Fruit fly (Drosophila melanogaster) whole organism, embryonic: ENCODE data around the gene Zyx.

Experiments
- Abd-B ChIP-seq: fragments of 200-800 bp; sonication (Bioruptor generic); optimal IDR thresholded peaks from 2 replicates; lab custom pipeline; 2018; ENCODE audit warnings: missing biosample characterization, mild to moderate bottlenecking, missing genetic modification characterization, moderate library complexity
- Aef1 ChIP-seq: fragments of 200-800 bp; sonication (Bioruptor generic); IDR thresholded peaks from 3 replicates; pipeline ENCODE4 v1.3.6; 2022; ENCODE audit warnings: missing biosample characterization, missing genetic modification characterization
- B-H2 ChIP-seq: fragments of 200-800 bp; sonication (Bioruptor generic); optimal IDR thresholded peaks from 2 replicates; lab custom pipeline; 2018; ENCODE audit warnings: missing biosample characterization, mild to moderate bottlenecking, missing genetic modification characterization
- CG10209 ChIP-seq: fragments of 200-800 bp; sonication (Bioruptor generic); optimal IDR thresholded peaks from 3 replicates; lab custom pipeline; 2017; ENCODE audit warnings: missing biosample characterization, mild to moderate bottlenecking, missing genetic modification characterization, missing genetic modification reagents
- CG10959 ChIP-seq: fragments of 200-800 bp; sonication (Bioruptor generic); IDR thresholded peaks from 2 replicates; pipeline ENCODE4 v1.3.6; 2022; ENCODE audit warnings: missing biosample characterization, missing genetic modification characterization
- CG11723 ChIP-seq: fragments of 200-800 bp; sonication (Bioruptor generic); optimal IDR thresholded peaks from 2 replicates; lab custom pipeline; 2017; ENCODE audit warnings: missing biosample characterization, mild to moderate bottlenecking, missing genetic modification characterization
- CG12391 ChIP-seq: fragments of 200-800 bp; sonication (Bioruptor generic); optimal IDR thresholded peaks from 3 replicates; lab custom pipeline; 2018; ENCODE audit warnings: missing biosample characterization, mild to moderate bottlenecking, missing genetic modification characterization, moderate library complexity
- CG12659 ChIP-seq: fragments of 200-800 bp; sonication (Bioruptor generic); optimal IDR thresholded peaks from 3 replicates; lab custom pipeline; 2017; ENCODE audit warnings: mild to moderate bottlenecking, missing biosample characterization, missing genetic modification reagents, missing genetic modification characterization
- CG13775 ChIP-seq: fragments of 200-800 bp; sonication (Bioruptor generic); optimal IDR thresholded peaks from 3 replicates; lab custom pipeline; 2017; ENCODE audit warnings: missing biosample characterization, mild to moderate bottlenecking, missing genetic modification characterization
- CG14050 ChIP-seq: fragments of 200-800 bp; sonication (Bioruptor generic); IDR thresholded peaks from 3 replicates; pipeline ENCODE4 v1.3.6; 2022; ENCODE audit warnings: missing biosample characterization, missing genetic modification characterization
- CG16815 ChIP-seq: fragments of 200-800 bp; sonication (Bioruptor generic); optimal IDR thresholded peaks from 3 replicates; lab custom pipeline; 2017; ENCODE audit warnings: missing biosample characterization, mild to moderate bottlenecking, missing genetic modification characterization
- CG17361 ChIP-seq: fragments of 200-800 bp; sonication (Bioruptor generic); IDR thresholded peaks from 3 replicates; pipeline ENCODE4 v1.3.6; 2022; ENCODE audit warnings: missing biosample characterization, missing genetic modification characterization
- CG17802 ChIP-seq: fragments of 200-800 bp; sonication (Bioruptor generic); optimal IDR thresholded peaks from 2 replicates; lab custom pipeline; 2018; ENCODE audit warnings: missing biosample characterization, mild to moderate bottlenecking, missing genetic modification characterization, moderate library complexity
- CG18011 ChIP-seq: fragments of 200-800 bp; sonication (Bioruptor generic); optimal IDR thresholded peaks from 2 replicates; lab custom pipeline; 2017; ENCODE audit warnings: missing biosample characterization, missing genetic modification characterization, mild to moderate bottlenecking, moderate library complexity, missing genotype
- CG31441 ChIP-seq: fragments of 200-800 bp; sonication (Bioruptor generic); IDR thresholded peaks from 2 replicates; pipeline ENCODE4 v1.3.6; 2022; ENCODE audit warnings: missing biosample characterization, missing genetic modification characterization
- CG34224 ChIP-seq: fragments of 200-800 bp; sonication (Bioruptor generic); IDR thresholded peaks from 3 replicates; pipeline ENCODE4 v1.3.6; 2022; ENCODE audit warnings: missing biosample characterization, missing genetic modification characterization; ENCODE audit not compliant: partially characterized antibody
- CG6813 ChIP-seq: fragments of 200-800 bp; sonication (Bioruptor generic); optimal IDR thresholded peaks from 2 replicates; lab custom pipeline; 2017; ENCODE audit warnings: missing biosample characterization, missing genetic modification characterization, mild to moderate bottlenecking, moderate library complexity, missing genetic modification reagents
- CG7556 ChIP-seq: fragments of 200-800 bp; sonication (Bioruptor generic); optimal IDR thresholded peaks from 2 replicates; lab custom pipeline; 2017; ENCODE audit warnings: missing biosample characterization, mild to moderate bottlenecking, missing genetic modification characterization
- CG8388 ChIP-seq: fragments of 200-800 bp; sonication (Bioruptor generic); optimal IDR thresholded peaks from 2 replicates; lab custom pipeline; 2019; ENCODE audit warnings: missing biosample characterization, mild to moderate bottlenecking, missing genetic modification characterization, moderate library complexity
- CG8944 ChIP-seq: fragments of 200-800 bp; sonication (Bioruptor generic); optimal IDR thresholded peaks from 3 replicates; lab custom pipeline; 2016; ENCODE audit warnings: missing biosample characterization, missing genetic modification characterization
- D19A ChIP-seq: fragments of 200-800 bp; optimal IDR thresholded peaks from 3 replicates; lab custom pipeline; 2019; ENCODE audit warnings: missing biosample characterization, mild to moderate bottlenecking, missing genetic modification characterization, moderate library complexity
- Dek ChIP-seq: fragments of 200-800 bp; sonication (Bioruptor generic); optimal IDR thresholded peaks from 3 replicates; lab custom pipeline; 2019; ENCODE audit warnings: missing biosample characterization, mild to moderate bottlenecking, missing genetic modification characterization, moderate library complexity
- HHEX ChIP-seq: fragments of 200-800 bp; sonication (Bioruptor generic); optimal IDR thresholded peaks from 3 replicates; lab custom pipeline; 2017; ENCODE audit warnings: missing biosample characterization, mild to moderate bottlenecking, missing genetic modification characterization, missing genetic modification reagents
- Lpt ChIP-seq: fragments of >200 bp; optimal IDR thresholded peaks from 2 replicates; lab custom pipeline; 2018; ENCODE audit warnings: missing biosample characterization, missing genetic modification characterization
- MESR4 ChIP-seq: fragments of 200-800 bp; sonication (Bioruptor generic); optimal IDR thresholded peaks from 2 replicates; lab custom pipeline; 2018; ENCODE audit warnings: missing biosample characterization, mild to moderate bottlenecking, missing genetic modification characterization, moderate library complexity
- Myb ChIP-seq: fragments of 200-800 bp; sonication (Bioruptor generic); optimal IDR thresholded peaks from 2 replicates; lab custom pipeline; 2016; ENCODE audit warnings: missing biosample characterization, missing genetic modification characterization
- NfI ChIP-seq: fragments of 200-800 bp; sonication (Bioruptor generic); optimal IDR thresholded peaks from 3 replicates; lab custom pipeline; 2018; ENCODE audit warnings: missing biosample characterization, mild to moderate bottlenecking, missing genetic modification characterization, moderate library complexity
- Oaz ChIP-seq: fragments of 200-800 bp; sonication (Bioruptor generic); IDR thresholded peaks from 2 replicates; pipeline ENCODE4 v1.3.6; 2022; ENCODE audit warnings: missing biosample characterization, missing genetic modification characterization
- Sin3A ChIP-seq: fragments of >200 bp; optimal IDR thresholded peaks from 2 replicates; lab custom pipeline; 2018
- TFAM ChIP-seq: fragments of 200-800 bp; sonication (Bioruptor generic); optimal IDR thresholded peaks from 2 replicates; lab custom pipeline; 2017; ENCODE audit warnings: missing biosample characterization, missing genetic modification characterization, inconsistent platforms
- Xrp1 ChIP-seq: fragments of 200-800 bp; sonication (Bioruptor generic); IDR thresholded peaks from 2 replicates; pipeline ENCODE4 v1.3.6; 2022; ENCODE audit warnings: missing biosample characterization, missing genetic modification characterization
- aop ChIP-seq: fragments of 200-800 bp; sonication (Bioruptor generic); IDR thresholded peaks from 2 replicates; pipeline ENCODE4 v1.3.6; 2022; ENCODE audit warnings: missing biosample characterization, missing genetic modification characterization
- chn ChIP-seq: fragments of 200-800 bp; sonication (Bioruptor generic); optimal IDR thresholded peaks from 2 replicates; lab custom pipeline; 2016; ENCODE audit warnings: missing biosample characterization, missing genetic modification characterization
- dmrt11E ChIP-seq: fragments of 200-800 bp; sonication (Bioruptor generic); optimal IDR thresholded peaks from 3 replicates; lab custom pipeline; 2018; ENCODE audit warnings: missing biosample characterization, mild to moderate bottlenecking, missing genetic modification characterization, moderate library complexity
- gcm ChIP-seq: fragments of 200-800 bp; sonication (Bioruptor generic); optimal IDR thresholded peaks from 2 replicates; lab custom pipeline; 2019; ENCODE audit warnings: missing biosample characterization, mild to moderate bottlenecking, missing genetic modification characterization, moderate library complexity
- grn ChIP-seq: fragments of 200-800 bp; sonication (Bioruptor generic); optimal IDR thresholded peaks from 3 replicates; lab custom pipeline; 2017; ENCODE audit warnings: missing biosample characterization, missing genetic modification characterization
- hkb ChIP-seq, 2 experiments: fragments of 200-800 bp in 1 of 2; fragments of >200 bp in 1 of 2; sonication (Bioruptor generic) in 1 of 2; IDR thresholded peaks in 1 of 2; optimal IDR thresholded peaks in 1 of 2; 2 replicates each; pipeline versions ENCODE4 v1.3.6 to Lab custom; 2017 to 2022; ENCODE audit warnings: missing biosample characterization in 1 of 2, missing genetic modification characterization in 1 of 2
- oc ChIP-seq: fragments of 200-800 bp; sonication (Bioruptor generic); optimal IDR thresholded peaks from 2 replicates; lab custom pipeline; 2018; ENCODE audit warnings: missing biosample characterization, mild to moderate bottlenecking, missing genetic modification characterization, moderate library complexity
- sc ChIP-seq, 3 experiments: fragments of >200 bp in 2 of 3; fragments of 200-800 bp in 1 of 3; sonication (Bioruptor generic) in 1 of 3; optimal IDR thresholded peaks; 2 replicates in 2 of 3; 3 replicates in 1 of 3; lab custom pipeline; 2017; ENCODE audit warnings: mild to moderate bottlenecking in 1 of 3, missing biosample characterization in 1 of 3, missing genetic modification characterization in 1 of 3, missing genetic modification reagents in 1 of 3
- sens-2 ChIP-seq: fragments of 200-800 bp; sonication (Bioruptor generic); IDR thresholded peaks from 2 replicates; pipeline ENCODE4 v1.3.6; 2022; ENCODE audit warnings: missing biosample characterization, missing genetic modification characterization
- slbo ChIP-seq: fragments of 200-800 bp; sonication (Bioruptor generic); IDR thresholded peaks from 2 replicates; pipeline ENCODE4 v1.3.6; 2022; ENCODE audit warnings: missing biosample characterization, missing genetic modification characterization
- slp2 ChIP-seq: fragments of 200-800 bp; sonication (Bioruptor generic); optimal IDR thresholded peaks from 2 replicates; lab custom pipeline; 2016; ENCODE audit warnings: missing biosample characterization, missing genetic modification characterization
- sr ChIP-seq: fragments of 200-800 bp; sonication (Bioruptor generic); IDR thresholded peaks from 3 replicates; pipeline ENCODE4 v1.3.6; 2022; ENCODE audit warnings: missing biosample characterization, missing genetic modification characterization
- toy ChIP-seq: fragments of 200-800 bp; sonication (Bioruptor generic); IDR thresholded peaks from 2 replicates; pipeline ENCODE4 v1.3.6; 2022; ENCODE audit warnings: missing biosample characterization, missing genetic modification characterization
- tup ChIP-seq: fragments of 200-800 bp; sonication (Bioruptor generic); optimal IDR thresholded peaks from 2 replicates; lab custom pipeline; 2016; ENCODE audit warnings: missing biosample characterization, mild to moderate bottlenecking, missing genetic modification characterization, moderate library complexity
- wdn ChIP-seq: fragments of 200-800 bp; sonication (Bioruptor generic); IDR thresholded peaks from 2 replicates; pipeline ENCODE4 v1.3.6; 2022; ENCODE audit warnings: missing biosample characterization, missing genetic modification characterization
- wek ChIP-seq: fragments of 200-800 bp; sonication (Bioruptor generic); optimal IDR thresholded peaks from 3 replicates; lab custom pipeline; 2018; ENCODE audit warnings: missing biosample characterization, mild to moderate bottlenecking, missing genetic modification characterization, moderate library complexity

Gene Zyx

dm6 chr4:1112867-1113769, 48.3 kb upstream of the Zyx start (continued):
- peak; percentile 90 for TF ChIP-seq CG6813 (GFP tag; lab: Kevin White, UChicago)
- TF ChIP-seq HHEX (GFP tag; lab: Kevin White, UChicago): peak; percentile 87
- peak; percentile 95 for TF ChIP-seq dmrt11E
- TF ChIP-seq CG8388 (GFP tag; lab: Kevin White, UChicago): peak; percentile 95
- no peak for TF ChIP-seq CG10959
- no peak for TF ChIP-seq Oaz (GFP tag; lab: Robert Waterston, UW)
- peak; percentile 97 for TF ChIP-seq Xrp1 (GFP tag; lab: Robert Waterston, UW)
- TF ChIP-seq D19A (tag; lab: Kevin White, UChicago): peak; percentile 98
- TF ChIP-seq sr (GFP tag; lab: Robert Waterston, UW): no peak
- peak; percentile 94 for TF ChIP-seq CG12659 (GFP tag; lab: Kevin White, UChicago)
- no peak; the same call in 2 of the 3 replicates for TF ChIP-seq Aef1 (GFP tag; lab: Robert Waterston, UW)
- peak; percentile 83 for TF ChIP-seq B-H2 (GFP tag; lab: Kevin White, UChicago)
- peak; percentile 84 for TF ChIP-seq grn (GFP tag; lab: Kevin White, UChicago)
- TF ChIP-seq tup (GFP tag; lab: Kevin White, UChicago): peak; percentile 84
- TF ChIP-seq CG14050 (GFP tag; lab: Robert Waterston, UW): peak; percentile 89
- TF ChIP-seq slp2 (GFP tag; lab: Kevin White, UChicago): peak; percentile 88
- peak; percentile 40 for TF ChIP-seq MESR4 (GFP tag; lab: Kevin White, UChicago)
- TF ChIP-seq CG10209 (GFP tag; lab: Kevin White, UChicago): peak; percentile 94
- TF ChIP-seq Dek (tag; lab: Kevin White, UChicago): no peak
- peak; percentile 92 for TF ChIP-seq CG13775 (GFP tag; lab: Kevin White, UChicago)
- no peak for TF ChIP-seq sc (optimal IDR thresholded peaks at IDR 0.05; lab: Kevin White, UChicago)
- TF ChIP-seq sc (GFP tag; optimal IDR thresholded peaks at IDR 0.05; lab: Kevin White, UChicago): peak; percentile 82
- TF ChIP-seq NfI (GFP tag; lab: Kevin White, UChicago): peak; percentile 91
- TF ChIP-seq hkb (optimal IDR thresholded peaks at IDR 0.05; lab: Kevin White, UChicago): no peak
- peak; percentile 94 for TF ChIP-seq hkb (GFP tag; IDR thresholded peaks at IDR 0.05; lab: Robert Waterston, UW)
- no peak; the same call in 1 of the 2 replicates for TF ChIP-seq CG31441
- TF ChIP-seq wek: peak; percentile 81
- TF ChIP-seq CG34224: no peak
- peak; percentile 91 for TF ChIP-seq CG7556
- peak; percentile 92 for TF ChIP-seq CG8944 (GFP tag; lab: Kevin White, UChicago)
- TF ChIP-seq Myb (GFP tag; lab: Kevin White, UChicago): peak; percentile 76
- peak; percentile 82 for TF ChIP-seq CG18011 (GFP tag; lab: Kevin White, UChicago)
- TF ChIP-seq CG16815 (GFP tag; lab: Kevin White, UChicago): peak; percentile 89
- no peak; the same call in 1 of the 2 replicates for TF ChIP-seq slbo (GFP tag; lab: Robert Waterston, UW)
- TF ChIP-seq CG12391 (tag; lab: Kevin White, UChicago): peak; percentile 96
- TF ChIP-seq CG17361 (GFP tag; lab: Robert Waterston, UW): peak; percentile 96; the same call in 2 of the 3 replicates
- no peak for TF ChIP-seq Abd-B (GFP tag; lab: Kevin White, UChicago)
- peak; percentile 86 for TF ChIP-seq TFAM (GFP tag; lab: Kevin White, UChicago)
- no peak for TF ChIP-seq oc
- peak; percentile 87 for TF ChIP-seq CG11723
- no peak for TF ChIP-seq Sin3A
- no peak; the same call in 1 of the 2 replicates for TF ChIP-seq toy
- TF ChIP-seq Lpt (GFP tag; lab: Kevin White, UChicago): no peak
- no peak; the same call in 1 of the 2 replicates for TF ChIP-seq wdn
- no peak for TF ChIP-seq sens-2 (GFP tag; lab: Robert Waterston, UW)
- peak; percentile 94 for TF ChIP-seq gcm (GFP tag; lab: Kevin White, UChicago)
- peak; percentile 70 for TF ChIP-seq CG17802
- TF ChIP-seq chn (GFP tag; lab: Kevin White, UChicago): peak; percentile 98
- TF ChIP-seq aop (GFP tag; lab: Robert Waterston, UW): no peak
